Worm (Caenorhabditis elegans) whole organism, L1 larva: ENCODE results near the gene F52D1.2.

Experiments
- C04F5.9 ChIP-seq: sonication (generic microtip); optimal IDR thresholded peaks from 2 replicates; lab custom pipeline; 2016; ENCODE audit warnings: missing genetic modification characterization, missing compliant biosample characterization
- C16A3.4 ChIP-seq: fragments of 150-350 bp; optimal IDR thresholded peaks from 2 replicates; lab custom pipeline; 2014; ENCODE audit warnings: missing biosample characterization, missing genetic modification characterization
- ama-1 ChIP-seq: fragments of 150-350 bp; optimal IDR thresholded peaks from 2 replicates; lab custom pipeline; 2014
- blmp-1 ChIP-seq: fragments of 150-350 bp; optimal IDR thresholded peaks from 2 replicates; lab custom pipeline; 2014; ENCODE audit warnings: missing biosample characterization, missing genetic modification characterization
- ceh-63 ChIP-seq: fragments of 200-800 bp; sonication (Bioruptor generic); optimal IDR thresholded peaks from 2 replicates; lab custom pipeline; 2018; ENCODE audit warnings: mild to moderate bottlenecking, missing genetic modification characterization, missing compliant biosample characterization
- ces-1 ChIP-seq: fragments of 150-350 bp; optimal IDR thresholded peaks from 2 replicates; lab custom pipeline; 2014; ENCODE audit warnings: missing biosample characterization, missing genetic modification reagents, missing genetic modification characterization
- efl-1 ChIP-seq, 4 experiments: fragments of 150-350 bp; optimal IDR thresholded peaks in 3 of 4; peaks in 1 of 4; 1 replicate in 1 of 4; 2 replicates in 3 of 4; lab custom pipeline; 2014; ENCODE audit warnings: missing biosample characterization in 2 of 4, missing genetic modification characterization in 2 of 4, missing genetic modification reagents in 2 of 4
- egl-13 ChIP-seq: sonication (generic microtip); optimal IDR thresholded peaks from 2 replicates; lab custom pipeline; 2016; ENCODE audit warnings: missing genotype, missing genetic modification reagents, missing genetic modification characterization, missing compliant biosample characterization
- elt-2 ChIP-seq: sonication (generic microtip); optimal IDR thresholded peaks from 2 replicates; lab custom pipeline; 2016; ENCODE audit warnings: missing genetic modification characterization, mild to moderate bottlenecking, inconsistent platforms, missing compliant biosample characterization, missing genetic modification reagents
- fkh-8 ChIP-seq: sonication (generic microtip); optimal IDR thresholded peaks from 2 replicates; lab custom pipeline; 2016; ENCODE audit warnings: mild to moderate bottlenecking, missing genetic modification characterization, missing compliant biosample characterization
- grh-1 ChIP-seq: fragments of 200-800 bp; sonication (Bioruptor generic); IDR thresholded peaks from 2 replicates; pipeline ENCODE4 v1.3.6; 2022; ENCODE audit warnings: missing genetic modification reagents, missing genetic modification characterization, missing compliant biosample characterization
- jun-1 ChIP-seq: fragments of 150-350 bp; optimal IDR thresholded peaks from 2 replicates; lab custom pipeline; 2014; ENCODE audit warnings: missing biosample characterization, missing genetic modification reagents, missing genetic modification characterization
- lin-13 ChIP-seq: fragments of 150-350 bp; optimal IDR thresholded peaks from 2 replicates; lab custom pipeline; 2014; ENCODE audit warnings: missing biosample characterization, missing genetic modification reagents, missing genetic modification characterization
- lin-35 ChIP-seq, 2 experiments: fragments of 150-350 bp; optimal IDR thresholded peaks; 2 replicates each; lab custom pipeline; 2014; ENCODE audit warnings: missing biosample characterization in 2 of 2, missing genetic modification characterization in 2 of 2, missing genetic modification reagents in 2 of 2
- mab-9 ChIP-seq: fragments of 200-800 bp; sonication (Bioruptor generic); IDR thresholded peaks from 2 replicates; pipeline ENCODE4 v1.3.6; 2022; ENCODE audit warnings: missing genetic modification reagents, missing genetic modification characterization, missing compliant biosample characterization
- mep-1 ChIP-seq: fragments of 150-350 bp; optimal IDR thresholded peaks from 2 replicates; lab custom pipeline; 2014; ENCODE audit warnings: missing biosample characterization, missing genetic modification characterization
- nhr-19 ChIP-seq: fragments of 200-800 bp; sonication (Bioruptor generic); conservative IDR thresholded peaks from 2 replicates; pipeline ENCODE4 v1.3.6; 2022; ENCODE audit warnings: missing genetic modification characterization, missing compliant biosample characterization
- nhr-71 ChIP-seq: sonication (generic microtip); optimal IDR thresholded peaks from 2 replicates; lab custom pipeline; 2016; ENCODE audit warnings: mild to moderate bottlenecking, missing genetic modification characterization, moderate library complexity, missing compliant biosample characterization
- nhr-76 ChIP-seq: sonication (generic microtip); optimal IDR thresholded peaks from 2 replicates; lab custom pipeline; 2017; ENCODE audit warnings: missing biosample characterization, missing genetic modification characterization
- nhr-85 ChIP-seq: sonication (generic microtip); peaks from one replicate; lab custom pipeline; 2016; ENCODE audit warnings: missing genetic modification characterization, inconsistent platforms, missing compliant biosample characterization
- pag-3 ChIP-seq: sonication (generic microtip); optimal IDR thresholded peaks from 2 replicates; lab custom pipeline; 2017; ENCODE audit warnings: missing genetic modification characterization, mild to moderate bottlenecking, missing compliant biosample characterization, antibody characterized with exemption, borderline replicate concordance; ENCODE audit not compliant: insufficient read depth
- pax-3 ChIP-seq: fragments of 200-800 bp; sonication (Bioruptor generic); optimal IDR thresholded peaks from 2 replicates; lab custom pipeline; 2018; ENCODE audit warnings: mild to moderate bottlenecking, missing genetic modification characterization, moderate library complexity, missing compliant biosample characterization
- pqm-1 ChIP-seq: sonication (generic microtip); optimal IDR thresholded peaks from 3 replicates; lab custom pipeline; 2017; ENCODE audit warnings: missing biosample characterization, missing genetic modification characterization
- snu-23 ChIP-seq: sonication (generic microtip); optimal IDR thresholded peaks from 2 replicates; lab custom pipeline; 2016; ENCODE audit warnings: missing genetic modification characterization, missing compliant biosample characterization
- sptf-1 ChIP-seq: fragments of 150-350 bp; optimal IDR thresholded peaks from 2 replicates; lab custom pipeline; 2014; ENCODE audit warnings: missing biosample characterization, missing genetic modification characterization
- swsn-7 ChIP-seq: sonication (generic microtip); optimal IDR thresholded peaks from 2 replicates; lab custom pipeline; 2016; ENCODE audit warnings: missing genetic modification characterization, missing compliant biosample characterization
- tbx-2 ChIP-seq: sonication (generic microtip); optimal IDR thresholded peaks from 2 replicates; lab custom pipeline; 2016; ENCODE audit warnings: missing genetic modification characterization, missing compliant biosample characterization
- unc-86 ChIP-seq: sonication (generic microtip); optimal IDR thresholded peaks from 2 replicates; lab custom pipeline; 2016; ENCODE audit warnings: missing genetic modification characterization, missing compliant biosample characterization
- zag-1 ChIP-seq: fragments of 150-350 bp; optimal IDR thresholded peaks from 2 replicates; lab custom pipeline; 2014; ENCODE audit warnings: missing biosample characterization, missing genetic modification characterization
- zip-4 ChIP-seq: fragments of 200-800 bp; sonication (Bioruptor generic); optimal IDR thresholded peaks from 2 replicates; lab custom pipeline; 2018; ENCODE audit warnings: mild to moderate bottlenecking, missing genetic modification characterization, moderate library complexity, missing compliant biosample characterization
- ztf-11 ChIP-seq, 2 experiments: sonication (generic microtip); optimal IDR thresholded peaks; 2 replicates each; lab custom pipeline; 2016 to 2017; ENCODE audit warnings: missing genetic modification characterization in 2 of 2, missing biosample characterization in 1 of 2, missing compliant biosample characterization in 1 of 2

The F52D1.2 gene

ce11 chrX:433029-433693 lies 16.9 kb downstream of the F52D1.2 start (continued):
- TF ChIP-seq lin-35 (GFP tag; optimal IDR thresholded peaks at IDR 0.05; lab: Kevin White, UChicago) (peak in 1 of 2 experiments; percentile 17), pag-3 (tag; lab: Kevin White, UChicago) (no peak), grh-1 (GFP tag; lab: Robert Waterston, UW) (no peak), tbx-2 (tag; lab: Kevin White, UChicago) (no peak), ztf-11 (tag; optimal IDR thresholded peaks at IDR 0.05; lab: Kevin White, UChicago) (no peak), C16A3.4 (tag; lab: Kevin White, UChicago) (no peak), nhr-85 (tag; lab: Kevin White, UChicago) (peak; percentile 76), nhr-71 (tag; lab: Kevin White, UChicago) (peak; percentile 25), ceh-63 (no peak), sptf-1 (tag; lab: Kevin White, UChicago) (no peak), C04F5.9 (tag; lab: Kevin White, UChicago) (no peak), nhr-19 (GFP tag; lab: Robert Waterston, UW) (no peak), ces-1 (GFP tag; lab: Kevin White, UChicago) (no peak), egl-13 (tag; lab: Kevin White, UChicago) (no peak), blmp-1 (peak; percentile 99)

ce11 chrX:431596-431995 lies 18.4 kb downstream of the F52D1.2 start:
- TF ChIP-seq mab-9 (GFP tag; lab: Robert Waterston, UW) (0 out of 2 replicates have a peak, but pooled peaks have one; percentile 10), zag-1 (tag; lab: Kevin White, UChicago) (no peak)

ce11 chrX:425535-425934 lies 24.5 kb downstream of the F52D1.2 start, which contains the start of gene ZK1193.2:
TSS of gene ZK1193.2 (minus strand) at chrX:425635.
- TF ChIP-seq nhr-76, result no peak
- TF ChIP-seq pqm-1, result no peak
- no peak for TF ChIP-seq jun-1 (tag; lab: Kevin White, UChicago)
- TF ChIP-seq unc-86 (tag; lab: Kevin White, UChicago), result no peak
- no peak for TF ChIP-seq nhr-19 (GFP tag; lab: Robert Waterston, UW)
- TF ChIP-seq elt-2, result no peak
- no peak for TF ChIP-seq egl-13 (tag; lab: Kevin White, UChicago)
- no peak for TF ChIP-seq ces-1 (GFP tag; lab: Kevin White, UChicago)
- TF ChIP-seq lin-13 (GFP tag; lab: Kevin White, UChicago), result no peak
- TF ChIP-seq mep-1 (tag; lab: Kevin White, UChicago), result no peak
- TF ChIP-seq ama-1, result no peak
- no peak for TF ChIP-seq zip-4 (GFP tag; lab: Kevin White, UChicago)
- no peak for TF ChIP-seq fkh-8 (tag; lab: Kevin White, UChicago)

ce11 chrX:423757-424156 lies 26.3 kb downstream of the F52D1.2 start:
- no peak for TF ChIP-seq pax-3 (tag; lab: Kevin White, UChicago)
- no peak for TF ChIP-seq zip-4 (GFP tag; lab: Kevin White, UChicago)
- no peak for TF ChIP-seq efl-1 (optimal IDR thresholded peaks at IDR 0.05; lab: Kevin White, UChicago)
- no peak for TF ChIP-seq efl-1 (GFP tag; optimal IDR thresholded peaks at IDR 0.05 in 1 of 2; lab: Kevin White, UChicago)
- no peak for TF ChIP-seq grh-1 (GFP tag; lab: Robert Waterston, UW)
- TF ChIP-seq swsn-7 (tag; lab: Kevin White, UChicago), result no peak
- peak; percentile 57 for TF ChIP-seq elt-2
- no peak for TF ChIP-seq snu-23 (GFP tag; lab: Kevin White, UChicago)
